Fruit fly (Drosophila melanogaster): Measurements from ENCODE around the gene CG4066.

CG4066 gene

DNA sequence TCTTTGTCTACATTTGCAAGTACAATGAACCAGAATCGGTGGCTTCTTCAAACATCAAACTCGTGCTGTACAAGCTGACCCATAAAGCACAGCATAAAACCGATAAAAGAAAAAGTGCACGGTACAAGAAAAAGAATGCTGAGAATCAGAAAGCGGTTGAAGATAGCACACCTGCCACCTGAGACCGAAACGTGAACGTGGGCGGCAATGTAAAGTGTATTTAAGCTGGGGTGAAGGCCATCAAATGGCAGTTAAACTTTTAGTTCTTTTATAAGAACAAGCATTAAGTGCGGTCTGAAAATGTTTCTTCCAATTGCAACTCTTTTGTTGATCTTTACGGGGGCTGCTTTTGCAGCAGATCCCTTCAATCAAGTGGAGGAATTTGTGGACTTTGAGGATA is at the start of gene CG4066:
CG4066 (plus strand) TSS at position 301 of the 400 bp plus-strand sequence.
- TF ChIP-seq CG17801 (GFP tag; optimal IDR thresholded peaks at IDR 0.05; ENCODE audit: partially characterized antibody): no peak

DNA sequence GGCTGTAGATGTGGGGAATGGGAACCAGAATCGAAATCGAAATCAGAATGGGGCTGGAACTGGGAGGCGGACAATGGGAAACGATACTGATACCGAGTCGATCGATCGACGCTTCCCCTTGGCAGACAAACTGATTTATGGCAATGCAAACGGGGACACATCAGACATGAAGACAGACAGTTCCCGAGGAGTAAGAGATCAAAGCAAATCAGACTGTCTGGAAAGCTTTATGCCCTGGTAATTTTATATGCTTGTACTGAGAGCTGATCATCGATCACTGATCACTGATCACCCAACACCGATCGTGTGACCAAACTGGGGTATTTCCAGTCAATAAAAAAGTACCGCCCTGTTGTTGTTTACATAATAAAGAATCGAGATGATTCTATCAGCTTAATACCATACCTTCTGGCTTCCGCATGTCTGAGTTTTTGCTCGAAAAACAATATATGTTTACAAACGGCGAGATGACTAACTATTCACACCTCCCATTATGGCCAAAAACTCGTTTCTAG is 41.2 kb upstream of the CG4066 start:
- TF ChIP-seq CG17801 (GFP tag; optimal IDR thresholded peaks at IDR 0.05; ENCODE audit: partially characterized antibody): no peak

DNA sequence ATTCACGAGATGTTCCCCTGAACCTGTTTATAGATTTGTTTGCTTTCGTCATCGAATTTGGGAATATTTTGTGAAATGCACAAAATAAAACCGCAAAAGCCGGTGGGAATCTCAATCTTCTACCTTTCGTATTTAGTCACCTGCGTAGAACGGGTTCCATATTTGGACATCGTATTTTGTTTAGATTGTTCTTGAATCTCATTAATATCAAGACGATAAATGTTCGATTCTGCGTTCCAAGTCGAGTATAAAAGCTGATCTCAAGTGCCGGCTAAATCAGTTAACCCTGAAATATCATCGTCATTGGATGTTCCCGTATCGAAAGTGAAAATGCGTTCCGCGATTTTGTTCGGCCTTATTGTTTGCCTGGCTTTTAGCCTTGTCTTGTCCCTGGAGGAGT is 40.6 kb upstream of the CG4066 start, which contains the start of gene CG17738:
CG17738 (plus strand) TSS at position 301 of the 400 bp plus-strand sequence.
- TF ChIP-seq CG17801 (GFP tag; optimal IDR thresholded peaks at IDR 0.05; ENCODE audit: partially characterized antibody): no peak

DNA sequence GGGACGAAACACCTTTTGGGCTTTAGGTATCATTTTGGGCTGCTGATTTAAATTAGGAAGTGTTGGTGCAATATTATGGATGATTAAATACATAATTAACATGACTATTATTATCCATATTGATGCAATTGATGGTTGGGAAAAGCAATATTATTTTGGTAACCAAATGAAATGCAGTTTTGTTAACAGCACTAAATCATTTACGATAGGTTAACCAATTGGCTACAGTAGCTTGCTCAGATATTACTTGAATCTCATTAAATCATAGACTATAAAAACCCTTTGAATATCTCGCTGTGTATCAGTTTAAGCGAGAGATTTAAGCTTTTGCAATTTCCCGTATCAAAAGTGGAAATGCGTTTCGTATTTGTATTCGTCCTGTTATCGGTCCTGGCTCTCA is 38.3 kb upstream of the CG4066 start, which contains the start of gene Sfp87B:
Sfp87B (plus strand) TSS at position 301 of the 400 bp plus-strand sequence.
- TF ChIP-seq CG17801 (GFP tag; optimal IDR thresholded peaks at IDR 0.05; ENCODE audit: partially characterized antibody): no peak

DNA sequence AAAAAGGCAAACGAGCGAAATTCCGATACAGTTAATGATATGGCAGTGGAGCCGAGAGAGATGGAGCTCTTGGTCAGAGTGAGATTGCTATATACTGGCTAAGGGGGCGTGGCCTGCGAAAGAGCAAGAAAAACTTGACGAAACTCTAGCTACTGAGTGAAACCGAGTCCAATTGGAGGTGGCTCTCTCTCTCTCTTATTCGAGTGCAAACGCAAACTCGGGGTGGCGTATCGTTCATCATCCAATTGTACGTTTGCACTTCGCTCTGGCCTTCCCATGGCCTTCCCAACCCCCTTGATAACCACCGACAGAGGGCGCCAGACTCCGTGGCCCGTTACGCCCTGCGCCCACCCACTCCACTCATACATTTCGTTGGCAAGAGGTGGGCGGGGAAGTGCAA is 32.1 kb upstream of the CG4066 start:
- TF ChIP-seq CG17801 (GFP tag; optimal IDR thresholded peaks at IDR 0.05; ENCODE audit: partially characterized antibody): no peak

DNA sequence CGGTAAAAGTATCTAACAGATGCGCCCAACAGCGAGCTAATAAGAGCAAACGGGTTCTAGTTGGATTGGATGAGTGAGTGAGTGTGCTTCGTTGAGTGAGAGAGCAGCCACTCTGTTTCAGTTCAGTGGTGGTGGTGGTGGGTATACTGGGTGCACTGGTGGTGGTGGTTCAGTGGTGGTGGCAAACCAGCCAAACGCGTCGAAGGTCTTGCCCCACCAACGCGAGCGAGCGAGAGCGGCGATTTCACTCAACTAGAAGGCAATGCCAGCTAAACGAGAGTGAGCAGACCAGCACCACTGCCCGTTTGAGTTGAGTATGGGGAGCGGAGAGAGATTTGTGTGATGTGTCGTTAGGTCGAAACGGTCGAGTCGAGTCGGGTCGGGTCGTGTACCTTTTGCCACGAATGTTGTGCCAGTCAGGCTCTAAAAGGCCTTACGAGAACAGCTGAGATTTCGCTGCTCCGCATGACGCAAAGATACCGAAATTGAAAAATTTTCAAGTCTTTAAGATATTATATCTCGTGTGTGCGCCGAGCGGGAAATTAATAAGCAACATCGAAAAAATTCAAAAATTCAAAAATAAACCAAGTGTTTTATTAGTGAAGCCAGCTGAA is 30.3 kb upstream of the CG4066 start:
- no peak for TF ChIP-seq CG17801 (GFP tag; optimal IDR thresholded peaks at IDR 0.05; ENCODE audit: partially characterized antibody)

DNA sequence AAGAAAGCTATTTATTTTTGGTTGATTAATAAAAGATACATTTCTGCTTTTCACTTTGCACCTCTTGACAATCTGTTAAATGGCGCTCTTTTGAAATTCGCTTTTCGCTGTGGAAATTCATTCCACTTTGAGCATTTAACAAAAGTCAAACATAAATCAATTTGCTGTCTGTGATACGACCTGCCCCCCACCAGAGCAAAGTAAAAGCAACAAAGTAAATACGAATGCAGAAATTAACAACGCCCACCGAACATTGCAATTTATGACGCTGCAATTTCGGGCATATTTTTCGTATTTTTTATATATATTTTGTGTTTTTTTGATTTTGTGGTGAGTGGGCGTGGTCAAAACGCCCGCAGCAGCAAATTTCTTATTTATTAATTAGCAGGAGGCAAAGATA is 25.6 kb upstream of the CG4066 start:
- TF ChIP-seq CG17801 (GFP tag; optimal IDR thresholded peaks at IDR 0.05; ENCODE audit: partially characterized antibody): no peak

DNA sequence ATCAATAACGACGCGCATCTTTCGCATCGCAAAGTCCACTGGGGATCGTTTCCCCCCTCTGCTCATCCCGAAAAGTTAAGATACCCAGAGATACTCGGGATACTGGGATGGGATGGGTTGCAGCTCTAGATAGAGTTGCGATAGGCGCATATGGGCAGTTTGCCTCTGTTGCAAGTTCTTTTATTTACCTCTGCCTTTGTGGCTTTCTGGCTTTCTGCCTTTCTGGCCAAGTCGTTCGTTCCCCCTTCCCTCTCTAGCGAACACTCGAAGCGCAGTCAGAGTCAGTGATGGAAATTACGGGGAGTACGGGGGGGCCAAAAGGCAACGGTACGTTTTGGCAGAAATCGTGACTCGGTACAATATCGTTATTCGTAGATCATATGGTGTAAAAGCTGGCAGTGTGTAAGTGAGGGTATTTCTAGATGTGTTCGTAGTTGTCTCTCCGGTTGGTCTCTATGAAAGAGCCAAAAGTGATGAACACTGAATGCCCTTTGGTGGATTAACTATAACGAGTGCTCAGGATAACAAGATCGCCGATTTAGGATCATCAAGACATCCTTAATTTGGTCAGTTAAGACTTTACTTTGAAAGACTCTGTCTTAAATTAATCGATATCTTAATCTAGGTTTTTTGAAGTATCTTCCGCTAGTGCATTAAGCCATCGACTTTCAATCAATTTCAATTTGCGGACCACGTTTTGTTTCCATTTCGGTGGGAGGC is 22.4 kb upstream of the CG4066 start:
- TF ChIP-seq CG17801 (GFP tag; optimal IDR thresholded peaks at IDR 0.05; ENCODE audit: partially characterized antibody): no peak

DNA sequence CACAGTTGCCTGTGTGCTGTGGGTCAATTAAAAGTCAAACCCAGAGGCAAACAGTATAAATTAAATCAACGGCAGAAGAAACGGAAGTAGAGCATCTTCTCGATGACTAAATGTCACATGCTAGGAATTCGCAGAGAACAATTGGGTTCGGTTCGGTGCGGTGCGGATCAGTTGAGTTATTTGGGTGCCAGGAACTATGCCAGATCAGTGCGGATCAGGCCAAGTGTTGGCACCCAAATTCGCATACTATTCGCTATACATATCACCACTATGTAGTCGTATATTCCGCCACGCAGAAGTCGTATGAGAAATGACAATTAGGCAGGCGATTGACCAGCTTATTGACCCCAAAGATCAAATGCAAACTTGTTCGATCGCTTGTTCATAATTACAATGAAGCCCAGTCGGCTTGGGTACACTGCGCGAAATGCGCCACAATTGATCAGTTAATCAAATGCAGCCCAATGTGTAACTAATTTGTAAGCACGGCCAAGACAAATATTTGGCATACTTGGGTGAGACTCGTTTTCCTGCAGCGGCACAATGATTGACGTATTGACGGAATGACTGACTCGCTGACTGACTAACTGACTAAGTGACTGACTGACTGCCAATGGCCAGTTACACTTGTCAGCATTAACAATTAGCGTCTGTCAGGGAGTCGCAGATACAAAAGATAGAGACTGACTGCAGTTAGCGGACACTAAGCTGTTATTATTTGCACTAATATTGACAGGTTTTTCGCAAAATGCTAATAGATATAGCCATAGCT is 20.5 kb upstream of the CG4066 start:
- TF ChIP-seq CG17801 (GFP tag; optimal IDR thresholded peaks at IDR 0.05; ENCODE audit: partially characterized antibody): no peak

DNA sequence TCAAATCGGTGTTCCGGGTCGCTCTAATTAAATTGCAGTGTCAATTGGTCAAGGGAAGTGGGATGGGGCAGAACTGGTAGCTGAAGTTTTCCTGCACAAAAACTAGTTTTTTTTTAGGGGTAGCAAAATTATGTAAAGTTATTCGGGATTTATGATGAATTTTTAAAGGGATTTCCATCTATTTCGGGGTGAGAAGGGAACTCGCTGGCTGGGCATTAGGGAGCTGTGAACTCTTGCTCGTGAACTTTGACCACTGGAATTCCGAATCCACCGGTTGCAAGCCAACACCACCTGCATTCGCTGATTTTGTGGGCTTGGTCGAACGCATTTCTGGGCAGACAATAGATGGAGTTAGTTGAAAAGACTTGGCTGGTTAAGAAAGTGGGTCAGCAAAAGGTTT is 19.3 kb upstream of the CG4066 start:
- TF ChIP-seq CG17801 (GFP tag; optimal IDR thresholded peaks at IDR 0.05; ENCODE audit: partially characterized antibody): no peak

DNA sequence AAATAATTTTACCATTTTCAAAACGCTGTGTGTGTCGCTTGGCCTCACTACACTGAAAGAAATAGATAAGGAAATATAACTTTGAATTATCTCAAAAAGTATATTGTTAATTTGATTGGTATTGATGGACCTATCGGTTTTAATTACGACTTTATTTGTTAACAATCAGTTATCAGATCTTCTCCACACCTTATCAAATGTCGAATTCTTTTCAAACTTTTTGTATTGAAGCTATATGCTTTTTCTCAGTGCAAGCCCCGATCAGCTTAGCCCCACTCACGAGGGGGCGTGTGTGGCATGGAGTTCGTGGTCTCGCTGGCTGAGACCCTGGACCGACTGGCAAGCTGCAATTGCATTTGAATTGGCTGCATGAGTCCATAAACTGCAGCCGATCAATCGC is 13.9 kb upstream of the CG4066 start:
- TF ChIP-seq CG17801 (GFP tag; optimal IDR thresholded peaks at IDR 0.05; ENCODE audit: partially characterized antibody): no peak

DNA sequence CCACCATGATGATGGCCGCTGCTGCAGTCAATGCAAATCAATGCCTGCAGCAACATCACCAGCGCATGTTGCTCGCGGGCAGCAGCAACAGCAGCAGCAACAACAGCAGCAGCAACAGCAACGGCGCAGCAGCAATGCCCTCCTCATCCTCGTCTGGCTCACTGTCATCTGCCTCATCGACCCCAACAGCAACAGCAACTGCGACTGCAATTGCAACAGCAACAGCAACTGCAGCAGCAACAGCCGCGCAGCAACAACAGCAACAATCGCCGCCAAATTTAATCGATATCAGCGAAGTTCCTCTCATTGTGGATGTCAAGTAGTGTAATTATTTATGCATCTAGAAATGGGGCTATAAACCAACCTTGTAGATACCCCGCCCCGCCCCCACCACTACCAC is 9.6 kb upstream of the CG4066 start:
- TF ChIP-seq CG17801 (GFP tag; optimal IDR thresholded peaks at IDR 0.05; ENCODE audit: partially characterized antibody): no peak

DNA sequence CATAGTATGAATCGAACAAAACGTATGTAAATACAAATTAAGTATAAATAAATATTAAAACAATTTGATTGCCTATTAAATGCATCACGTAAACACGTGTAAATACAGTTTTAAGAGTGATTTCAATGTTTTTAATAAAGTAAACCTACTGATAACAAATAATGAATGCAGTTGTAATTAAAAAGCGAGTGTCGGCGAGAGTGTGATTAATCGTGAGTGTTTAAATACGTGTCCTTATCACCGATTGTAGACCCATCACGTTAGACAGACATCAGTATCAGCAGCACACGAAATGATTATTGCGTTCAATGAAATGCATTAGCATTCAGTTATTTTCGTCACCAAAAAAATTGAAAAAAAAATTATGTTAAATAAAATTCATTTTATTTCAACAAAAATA is 8.2 kb upstream of the CG4066 start:
- no peak for TF ChIP-seq CG17801 (GFP tag; optimal IDR thresholded peaks at IDR 0.05; ENCODE audit: partially characterized antibody)

DNA sequence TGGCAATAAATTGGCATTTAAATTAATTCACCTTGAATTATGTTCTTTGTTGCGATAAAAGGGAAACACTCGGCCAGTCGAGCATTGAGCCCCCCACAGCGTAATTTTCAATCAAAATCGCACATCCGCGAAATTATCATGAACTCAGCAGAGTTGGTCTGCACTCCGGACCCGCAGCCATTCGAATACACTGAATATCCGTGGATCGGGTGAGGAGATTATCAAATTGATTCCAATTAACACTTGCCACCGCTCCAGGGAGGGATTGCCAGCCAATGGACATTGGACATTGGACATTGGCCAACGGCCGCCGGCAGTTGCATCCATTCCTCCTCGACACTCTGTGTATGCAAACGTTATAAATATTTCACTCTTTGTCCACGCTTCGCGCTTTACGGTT is 3.6 kb upstream of the CG4066 start:
- TF ChIP-seq CG17801 (GFP tag; optimal IDR thresholded peaks at IDR 0.05; ENCODE audit: partially characterized antibody): no peak

DNA sequence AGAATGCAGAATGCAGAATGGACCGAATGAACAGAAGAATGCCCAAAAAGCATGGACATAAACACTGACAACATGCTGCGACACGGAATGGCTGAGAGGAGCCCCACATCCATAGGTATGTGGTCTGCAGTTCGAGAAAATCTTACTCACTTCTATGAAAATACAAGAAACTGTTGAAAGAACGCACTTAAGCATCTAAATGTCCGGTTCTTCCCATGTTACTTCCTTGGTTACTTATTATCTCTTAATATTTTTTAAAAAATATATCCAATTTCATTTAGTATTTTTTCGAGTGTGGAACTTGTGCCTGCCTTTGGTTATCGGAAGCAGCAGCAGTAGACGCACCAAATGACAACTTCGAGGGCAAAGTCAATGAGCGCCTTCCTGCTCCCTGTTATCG is 3.1 kb downstream of the CG4066 start:
- TF ChIP-seq CG17801 (GFP tag; optimal IDR thresholded peaks at IDR 0.05; ENCODE audit: partially characterized antibody): no peak

DNA sequence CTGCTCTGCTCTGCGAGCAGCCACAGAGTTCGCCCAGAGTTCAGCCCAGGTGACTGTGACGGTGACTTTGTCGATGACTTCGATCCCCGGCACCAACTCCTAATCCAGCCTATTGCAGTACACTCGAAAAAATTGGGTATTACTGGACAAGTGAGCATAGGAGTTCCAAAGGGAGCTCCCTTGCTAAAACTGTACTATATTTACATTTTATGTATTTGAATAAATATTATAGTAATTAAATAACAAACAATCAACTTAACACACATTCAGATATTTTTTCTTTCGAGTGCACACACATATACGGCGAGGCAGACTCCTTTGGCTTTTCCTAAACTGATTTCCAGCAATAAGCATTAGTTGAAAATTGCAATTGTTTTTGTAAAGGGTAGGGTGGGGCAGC is 4.3 kb downstream of the CG4066 start:
- no peak for TF ChIP-seq CG17801 (GFP tag; optimal IDR thresholded peaks at IDR 0.05; ENCODE audit: partially characterized antibody)

Measured in ovary, adult (tissue).